Worm (Caenorhabditis elegans) whole organism, L4 larva: ENCODE measurements around the gene hlh-3.

Source experiments
- T20F7.1 ChIP-seq: fragments of 200-800 bp; sonication (Bioruptor generic); optimal IDR thresholded peaks from 2 replicates; lab custom pipeline; 2018; ENCODE audit warnings: mild to moderate bottlenecking, missing genetic modification characterization, missing compliant biosample characterization
- ceh-62 ChIP-seq: sonication (generic microtip); optimal IDR thresholded peaks from 2 replicates; lab custom pipeline; 2017; ENCODE audit warnings: missing biosample characterization, missing genetic modification characterization
- ces-1 ChIP-seq: fragments of 150-350 bp; sonication (generic microtip); optimal IDR thresholded peaks from 4 replicates; lab custom pipeline; 2014; ENCODE audit warnings: missing biosample characterization, missing genetic modification reagents, missing genetic modification characterization
- lsy-2 ChIP-seq, 2 experiments: fragments of 150-350 bp in 1 of 2; sonication (generic microtip) in 1 of 2; optimal IDR thresholded peaks; 2 replicates each; lab custom pipeline; 2014 to 2017; ENCODE audit warnings: missing biosample characterization in 2 of 2, missing genetic modification characterization in 2 of 2
- madf-9 ChIP-seq: fragments of 200-800 bp; sonication (Bioruptor generic); conservative IDR thresholded peaks from 2 replicates; pipeline ENCODE4 v1.3.6; 2022; ENCODE audit warnings: missing genetic modification reagents, missing genetic modification characterization, missing compliant biosample characterization
- unc-130 ChIP-seq: sonication (generic microtip); optimal IDR thresholded peaks from 2 replicates; lab custom pipeline; 2016; ENCODE audit warnings: missing genetic modification reagents, missing genetic modification characterization, missing compliant biosample characterization
- unc-62 ChIP-seq, 3 experiments: fragments of 150-350 bp in 1 of 3; sonication (generic microtip); optimal IDR thresholded peaks in 2 of 3; peaks in 1 of 3; 1 replicate in 1 of 3; 2 replicates in 2 of 3; lab custom pipeline; 2014 to 2017; ENCODE audit warnings: missing biosample characterization in 3 of 3, missing genetic modification characterization in 3 of 3, missing genetic modification reagents in 3 of 3, missing genotype in 1 of 3

DNA sequence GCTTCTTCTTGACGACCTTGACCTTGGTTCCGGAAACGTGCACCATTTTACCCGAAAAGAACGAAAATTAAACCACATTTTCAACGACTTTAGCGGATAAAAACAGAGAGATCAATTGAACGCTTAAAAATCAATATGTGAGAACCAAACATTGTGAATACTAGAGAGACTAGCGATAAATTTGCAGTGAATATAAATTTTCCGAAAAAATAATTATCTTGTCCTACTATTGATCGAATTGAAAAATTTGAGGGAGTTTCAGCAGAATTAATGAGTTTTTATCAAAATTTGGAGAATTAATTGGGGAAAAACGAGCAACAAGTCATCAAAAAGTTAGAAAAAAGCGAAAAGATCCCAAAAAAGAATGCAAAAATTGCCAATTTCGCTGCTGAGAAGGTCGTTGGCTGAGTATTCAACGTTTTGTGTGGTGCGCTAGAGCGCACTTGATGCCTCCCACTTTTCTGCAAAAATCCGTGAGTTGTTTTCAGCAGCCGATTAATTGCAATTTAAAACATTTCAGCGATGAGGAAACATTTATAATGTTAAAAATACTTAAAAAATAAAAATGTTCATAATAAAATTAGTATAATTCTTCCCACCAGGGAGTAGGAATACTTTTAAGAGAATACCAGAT lies 29.3 kb upstream of the hlh-3 start, which contains the start of gene rpl-32:
- TF ChIP-seq lsy-2 (tag; optimal IDR thresholded peaks at IDR 0.05; lab: Kevin White, UChicago) (peak; percentile 6 to 90), ceh-62 (tag; lab: Kevin White, UChicago) (no peak), unc-130 (peak; percentile 66), madf-9 (GFP tag; lab: Robert Waterston, UW) (no peak), unc-62 (GFP tag; optimal IDR thresholded peaks at IDR 0.05 in 1 of 2; lab: Kevin White, UChicago) (no peak), unc-62 (tag; optimal IDR thresholded peaks at IDR 0.05; lab: Kevin White, UChicago) (no peak), T20F7.1 (GFP tag; lab: Kevin White, UChicago) (peak; percentile 82), ces-1 (GFP tag; lab: Kevin White, UChicago) (no peak)
